Fruit fly (Drosophila melanogaster) whole organism, prepupa: ENCODE measurements around the gene ldbr.

Source experiments
- Blimp-1 ChIP-seq: fragments of 200-800 bp; sonication (Bioruptor generic); optimal IDR thresholded peaks from 3 replicates; lab custom pipeline; 2017; ENCODE audit warnings: missing biosample characterization, missing genetic modification characterization, mild to moderate bottlenecking, moderate library complexity, missing genetic modification reagents
- CG10631 ChIP-seq: fragments of 200-800 bp; sonication (Bioruptor generic); optimal IDR thresholded peaks from 2 replicates; lab custom pipeline; 2016; ENCODE audit warnings: missing biosample characterization, missing genetic modification characterization
- CG10669 ChIP-seq: fragments of 200-800 bp; sonication (Bioruptor generic); optimal IDR thresholded peaks from 3 replicates; lab custom pipeline; 2018; ENCODE audit warnings: missing biosample characterization, mild to moderate bottlenecking, missing genetic modification characterization, moderate library complexity
- CG11294 ChIP-seq: fragments of 200-800 bp; sonication (Bioruptor generic); IDR thresholded peaks from 2 replicates; pipeline ENCODE4 v1.3.6; 2022; ENCODE audit warnings: missing biosample characterization, missing genetic modification characterization
- CG11762 ChIP-seq: fragments of 200-800 bp; sonication (Bioruptor generic); optimal IDR thresholded peaks from 3 replicates; lab custom pipeline; 2016; ENCODE audit warnings: missing biosample characterization, missing genetic modification characterization; ENCODE audit not compliant: insufficient read depth
- CG11902 ChIP-seq: fragments of 200-800 bp; sonication (Bioruptor generic); optimal IDR thresholded peaks from 3 replicates; lab custom pipeline; 2016; ENCODE audit warnings: missing biosample characterization, missing genetic modification characterization
- CG1621 ChIP-seq: fragments of 200-800 bp; sonication (Bioruptor generic); optimal IDR thresholded peaks from 3 replicates; lab custom pipeline; 2018; ENCODE audit warnings: missing biosample characterization, mild to moderate bottlenecking, missing genetic modification characterization
- CG31627 ChIP-seq: fragments of 200-800 bp; sonication (Bioruptor generic); optimal IDR thresholded peaks from 3 replicates; lab custom pipeline; 2016; ENCODE audit warnings: missing biosample characterization, missing genetic modification characterization
- CG32006 ChIP-seq: fragments of 200-800 bp; sonication (Bioruptor generic); optimal IDR thresholded peaks from 3 replicates; lab custom pipeline; 2017; ENCODE audit warnings: missing biosample characterization, mild to moderate bottlenecking, missing genetic modification characterization
- CG34406 ChIP-seq: fragments of 200-800 bp; sonication (Bioruptor generic); optimal IDR thresholded peaks from 3 replicates; lab custom pipeline; 2016; ENCODE audit warnings: missing biosample characterization, missing genetic modification characterization
- CG3919 ChIP-seq: fragments of 200-800 bp; sonication (Bioruptor generic); optimal IDR thresholded peaks from 3 replicates; lab custom pipeline; 2016; ENCODE audit warnings: missing biosample characterization, missing genetic modification characterization
- CG6163 ChIP-seq: fragments of 200-800 bp; sonication (Bioruptor generic); IDR thresholded peaks from 3 replicates; pipeline ENCODE4 v1.3.6; 2022; ENCODE audit warnings: missing biosample characterization, missing genetic modification characterization
- CG6276 ChIP-seq: fragments of 200-800 bp; sonication (Bioruptor generic); optimal IDR thresholded peaks from 2 replicates; lab custom pipeline; 2017; ENCODE audit warnings: missing biosample characterization, mild to moderate bottlenecking, missing genetic modification characterization
- CG6854 ChIP-seq: fragments of 200-800 bp; sonication (Bioruptor generic); optimal IDR thresholded peaks from 2 replicates; lab custom pipeline; 2017; ENCODE audit warnings: missing biosample characterization, mild to moderate bottlenecking, missing genetic modification characterization
- CG7368 ChIP-seq: fragments of 200-800 bp; sonication (Bioruptor generic); optimal IDR thresholded peaks from 3 replicates; lab custom pipeline; 2016; ENCODE audit warnings: missing biosample characterization, missing genetic modification characterization
- CG8119 ChIP-seq: fragments of 200-800 bp; sonication (Bioruptor generic); IDR thresholded peaks from 3 replicates; pipeline ENCODE4 v1.3.6; 2022; ENCODE audit warnings: missing biosample characterization, missing genetic modification characterization
- CG8319 ChIP-seq: fragments of 200-800 bp; sonication (Bioruptor generic); optimal IDR thresholded peaks from 3 replicates; lab custom pipeline; 2016; ENCODE audit warnings: missing biosample characterization, missing genetic modification characterization
- CG8632 ChIP-seq: fragments of 200-800 bp; sonication (Bioruptor generic); optimal IDR thresholded peaks from 3 replicates; lab custom pipeline; 2016; ENCODE audit warnings: missing biosample characterization, missing genetic modification characterization
- CG9139 ChIP-seq: fragments of 200-800 bp; sonication (Bioruptor generic); optimal IDR thresholded peaks from 3 replicates; lab custom pipeline; 2017; ENCODE audit warnings: missing biosample characterization, mild to moderate bottlenecking, missing genetic modification characterization
- Eip75B ChIP-seq: fragments of 200-800 bp; sonication (Bioruptor generic); optimal IDR thresholded peaks from 3 replicates; lab custom pipeline; 2016; ENCODE audit warnings: missing biosample characterization, missing genetic modification characterization
- Eip78C ChIP-seq: fragments of 200-800 bp; sonication (Bioruptor generic); peaks from one replicate; lab custom pipeline; 2016; ENCODE audit warnings: missing biosample characterization, missing genetic modification characterization
- Ets96B ChIP-seq: fragments of 200-800 bp; optimal IDR thresholded peaks from 2 replicates; lab custom pipeline; 2019; ENCODE audit warnings: missing biosample characterization, mild to moderate bottlenecking, missing genetic modification characterization, moderate library complexity
- Gug ChIP-seq: fragments of 200-800 bp; sonication (Bioruptor generic); IDR thresholded peaks from 2 replicates; pipeline ENCODE4 v1.3.6; 2022; ENCODE audit warnings: missing biosample characterization, missing genetic modification characterization
- Lpt ChIP-seq: fragments of 200-800 bp; sonication (Bioruptor generic); optimal IDR thresholded peaks from 3 replicates; lab custom pipeline; 2016; ENCODE audit warnings: missing biosample characterization, missing genetic modification characterization
- Met ChIP-seq: fragments of 200-800 bp; sonication (Bioruptor generic); optimal IDR thresholded peaks from 3 replicates; lab custom pipeline; 2016; ENCODE audit warnings: missing biosample characterization, missing genetic modification characterization
- OdsH ChIP-seq: fragments of 200-800 bp; sonication (Bioruptor generic); optimal IDR thresholded peaks from 3 replicates; lab custom pipeline; 2016; ENCODE audit warnings: missing biosample characterization, missing genetic modification characterization
- Smox ChIP-seq: fragments of 200-800 bp; sonication (Bioruptor generic); optimal IDR thresholded peaks from 3 replicates; lab custom pipeline; 2016; ENCODE audit warnings: missing biosample characterization, missing genetic modification characterization
- Sox14 ChIP-seq: fragments of 200-800 bp; sonication (Bioruptor generic); optimal IDR thresholded peaks from 3 replicates; lab custom pipeline; 2016; ENCODE audit warnings: missing biosample characterization, missing genetic modification characterization
- Sox15 ChIP-seq: fragments of 200-800 bp; sonication (Bioruptor generic); optimal IDR thresholded peaks from 3 replicates; lab custom pipeline; 2016; ENCODE audit warnings: missing biosample characterization, missing genetic modification characterization
- achi ChIP-seq: fragments of 200-800 bp; sonication (Bioruptor generic); optimal IDR thresholded peaks from 3 replicates; lab custom pipeline; 2016; ENCODE audit warnings: missing biosample characterization, missing genetic modification characterization
- acj6 ChIP-seq: fragments of 200-800 bp; sonication (Bioruptor generic); optimal IDR thresholded peaks from 3 replicates; lab custom pipeline; 2016; ENCODE audit warnings: missing biosample characterization, missing genetic modification characterization
- cyc ChIP-seq: fragments of 200-800 bp; sonication (Bioruptor generic); optimal IDR thresholded peaks from 3 replicates; lab custom pipeline; 2016; ENCODE audit warnings: missing biosample characterization, missing genetic modification characterization
- dac ChIP-seq: fragments of 200-800 bp; sonication (Bioruptor generic); optimal IDR thresholded peaks from 2 replicates; lab custom pipeline; 2017; ENCODE audit warnings: missing biosample characterization, mild to moderate bottlenecking, missing genetic modification characterization
- dsx ChIP-seq: fragments of 200-800 bp; optimal IDR thresholded peaks from 3 replicates; lab custom pipeline; 2019; ENCODE audit warnings: missing biosample characterization, mild to moderate bottlenecking, missing genetic modification characterization, moderate library complexity; ENCODE audit not compliant: poor library complexity, severe bottlenecking
- eg ChIP-seq: fragments of 200-800 bp; sonication (Bioruptor generic); IDR thresholded peaks from 3 replicates; pipeline ENCODE4 v1.3.6; 2022; ENCODE audit warnings: missing biosample characterization, missing genetic modification characterization
- esn ChIP-seq: fragments of 200-800 bp; sonication (Bioruptor generic); optimal IDR thresholded peaks from 2 replicates; lab custom pipeline; 2016; ENCODE audit warnings: missing biosample characterization, mild to moderate bottlenecking, missing genetic modification characterization, moderate library complexity
- fd59A ChIP-seq: fragments of 200-800 bp; sonication (Bioruptor generic); optimal IDR thresholded peaks from 2 replicates; lab custom pipeline; 2017; ENCODE audit warnings: missing biosample characterization, mild to moderate bottlenecking, missing genetic modification characterization, missing genetic modification reagents
- fd85E ChIP-seq: fragments of 200-800 bp; sonication (Bioruptor generic); optimal IDR thresholded peaks from 3 replicates; lab custom pipeline; 2016; ENCODE audit warnings: missing biosample characterization, missing genetic modification characterization
- fkh ChIP-seq: fragments of 200-800 bp; sonication (Bioruptor generic); optimal IDR thresholded peaks from 3 replicates; lab custom pipeline; 2017; ENCODE audit warnings: missing biosample characterization, mild to moderate bottlenecking, missing genetic modification characterization, moderate library complexity
- lz ChIP-seq: fragments of 200-800 bp; sonication (Bioruptor generic); optimal IDR thresholded peaks from 3 replicates; lab custom pipeline; 2016; ENCODE audit warnings: missing biosample characterization, missing genetic modification characterization
- salr ChIP-seq, 2 experiments: fragments of 200-800 bp; sonication (Bioruptor generic); optimal IDR thresholded peaks; 3 replicates each; lab custom pipeline; 2016 to 2018; ENCODE audit warnings: missing biosample characterization in 2 of 2, missing genetic modification characterization in 2 of 2, mild to moderate bottlenecking in 1 of 2
- spab ChIP-seq: fragments of 200-800 bp; sonication (Bioruptor generic); optimal IDR thresholded peaks from 2 replicates; lab custom pipeline; 2017; ENCODE audit warnings: missing biosample characterization, mild to moderate bottlenecking, missing genetic modification characterization, missing genetic modification reagents
- ss ChIP-seq, 2 experiments: fragments of 200-800 bp; sonication (Bioruptor generic); optimal IDR thresholded peaks; 2 replicates in 1 of 2; 3 replicates in 1 of 2; lab custom pipeline; 2017 to 2018; ENCODE audit warnings: mild to moderate bottlenecking in 2 of 2, missing biosample characterization in 2 of 2, missing genetic modification characterization in 2 of 2, moderate library complexity in 1 of 2
- svp ChIP-seq: fragments of 200-800 bp; sonication (Bioruptor generic); peaks from one replicate; lab custom pipeline; 2016; ENCODE audit warnings: missing biosample characterization, missing genetic modification characterization
- topi ChIP-seq: fragments of 200-800 bp; sonication (Bioruptor generic); optimal IDR thresholded peaks from 3 replicates; lab custom pipeline; 2016; ENCODE audit warnings: missing biosample characterization, missing genetic modification characterization
- vri ChIP-seq: fragments of 200-800 bp; sonication (Bioruptor generic); optimal IDR thresholded peaks from 3 replicates; lab custom pipeline; 2016; ENCODE audit warnings: missing biosample characterization, mild to moderate bottlenecking, missing genetic modification characterization

The ldbr gene

DNA sequence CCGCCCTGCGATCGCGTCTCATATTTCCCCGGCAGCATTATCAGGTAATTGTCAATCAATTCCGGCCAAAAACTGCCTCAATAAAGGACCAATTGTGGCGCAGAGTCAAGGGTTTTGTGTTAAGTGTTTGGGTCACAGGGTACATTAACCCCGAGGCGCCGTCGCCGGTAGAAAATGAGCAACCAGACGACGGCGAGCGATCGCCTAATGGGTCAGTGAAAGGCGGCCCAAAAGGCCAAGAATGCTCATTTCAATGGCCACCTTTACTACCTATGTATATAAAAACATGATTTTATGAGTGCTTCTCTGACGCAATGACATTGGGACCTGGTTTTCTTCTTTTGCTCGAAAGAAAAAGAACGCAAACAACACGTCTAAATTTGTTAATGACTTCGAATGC is 42.0 kb upstream of the ldbr start:
- no peak for TF ChIP-seq fd59A (GFP tag; lab: Kevin White, UChicago)
- TF ChIP-seq CG7368 (GFP tag; lab: Kevin White, UChicago), result no peak

DNA sequence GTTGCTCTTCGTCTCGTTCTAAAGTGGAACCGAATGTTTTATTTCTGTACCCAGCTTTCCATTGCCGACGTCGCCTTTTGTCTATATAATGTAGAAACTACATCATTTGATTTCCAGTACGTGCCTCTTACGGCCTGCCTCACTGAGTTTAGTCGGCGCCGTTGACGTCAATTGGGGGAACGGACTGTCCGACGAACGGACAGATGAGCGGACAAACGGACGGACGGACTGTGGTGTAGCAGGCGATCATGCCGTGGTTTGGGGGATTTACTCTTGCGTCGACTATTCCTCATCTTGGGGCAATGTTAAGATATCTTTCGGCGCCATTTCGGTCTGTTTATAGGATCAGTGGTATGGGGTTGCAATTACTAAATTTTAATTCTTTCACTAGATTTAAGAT is 40.8 kb upstream of the ldbr start:
- TF ChIP-seq salr (GFP tag; optimal IDR thresholded peaks at IDR 0.05; lab: Kevin White, UChicago) (no peak), CG11762 (no peak), fkh (GFP tag; lab: Kevin White, UChicago) (no peak), CG3919 (GFP tag; lab: Kevin White, UChicago) (no peak), acj6 (no peak), Gug (GFP tag; lab: Robert Waterston, UW) (no peak), CG8632 (no peak), fd59A (GFP tag; lab: Kevin White, UChicago) (no peak), Met (no peak), achi (GFP tag; lab: Kevin White, UChicago) (no peak), spab (GFP tag; lab: Kevin White, UChicago) (no peak), OdsH (GFP tag; lab: Kevin White, UChicago) (no peak), Eip78C (GFP tag; lab: Kevin White, UChicago) (no peak), CG31627 (GFP tag; lab: Kevin White, UChicago) (no peak), CG34406 (GFP tag; lab: Kevin White, UChicago) (no peak), Sox14 (no peak), CG11902 (GFP tag; lab: Kevin White, UChicago) (no peak)

DNA sequence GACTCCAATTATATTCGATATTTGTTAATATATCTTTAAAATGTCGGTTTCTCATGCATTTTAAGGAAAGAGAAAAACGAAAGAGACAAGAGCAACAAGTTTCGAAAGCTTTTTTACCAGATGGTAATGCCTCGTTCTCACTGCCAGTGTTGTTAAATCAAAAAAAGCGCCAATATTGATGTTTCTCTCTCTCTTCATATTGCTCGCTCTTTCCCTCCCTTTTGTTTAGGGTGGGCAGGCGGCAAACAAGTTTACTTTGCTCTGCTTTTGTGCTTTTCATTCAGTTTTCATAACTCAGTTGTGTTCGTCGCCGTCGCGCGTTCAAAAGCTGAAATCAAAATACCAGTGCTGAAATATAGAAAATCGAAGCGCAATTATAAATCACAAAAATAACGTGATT is 39.8 kb upstream of the ldbr start:
- TF ChIP-seq acj6 (no peak), CG34406 (GFP tag; lab: Kevin White, UChicago) (peak; percentile 19), CG11902 (GFP tag; lab: Kevin White, UChicago) (no peak), topi (peak; percentile 50), CG8319 (GFP tag; lab: Kevin White, UChicago) (peak; percentile 8), spab (GFP tag; lab: Kevin White, UChicago) (no peak), CG10669 (GFP tag; lab: Kevin White, UChicago) (no peak), CG32006 (GFP tag; lab: Kevin White, UChicago) (no peak), dsx (GFP tag; lab: Kevin White, UChicago) (peak; percentile 43), Sox14 (peak; percentile 48), fkh (GFP tag; lab: Kevin White, UChicago) (peak; percentile 88), CG9139 (no peak), Blimp-1 (GFP tag; lab: Kevin White, UChicago) (no peak), cyc (GFP tag; lab: Kevin White, UChicago) (no peak), CG6854 (peak; percentile 71), Ets96B (tag; lab: Kevin White, UChicago) (peak; percentile 4), fd59A (GFP tag; lab: Kevin White, UChicago) (no peak), fd85E (peak; percentile 73), achi (GFP tag; lab: Kevin White, UChicago) (peak; percentile 32), CG1621 (tag; lab: Kevin White, UChicago) (peak; percentile 16), salr (GFP tag; optimal IDR thresholded peaks at IDR 0.05; lab: Kevin White, UChicago) (peak; percentile 32 to 35), CG8119 (peak; percentile 49; the same call in 1 of the 3 replicates), CG6163 (GFP tag; lab: Robert Waterston, UW) (peak; percentile 74; the same call in 2 of the 3 replicates), CG10631 (GFP tag; lab: Kevin White, UChicago) (no peak), Eip75B (peak; percentile 41), CG6276 (GFP tag; lab: Kevin White, UChicago) (no peak), esn (peak; percentile 58), svp (no peak), CG7368 (GFP tag; lab: Kevin White, UChicago) (peak; percentile 44), Sox15 (no peak), vri (GFP tag; lab: Kevin White, UChicago) (peak; percentile 88), lz (peak; percentile 51), Lpt (GFP tag; lab: Kevin White, UChicago) (no peak), eg (GFP tag; lab: Robert Waterston, UW) (0 out of 3 replicates have a peak, but pooled peaks have one; percentile 18), Gug (GFP tag; lab: Robert Waterston, UW) (no peak), Smox (peak; percentile 28), OdsH (GFP tag; lab: Kevin White, UChicago) (peak; percentile 8), ss (GFP tag; optimal IDR thresholded peaks at IDR 0.05; lab: Kevin White, UChicago) (peak in 1 of 2 experiments; percentile 58), CG31627 (GFP tag; lab: Kevin White, UChicago) (peak; percentile 13), CG11294 (no peak), dac (GFP tag; lab: Kevin White, UChicago) (no peak), CG3919 (GFP tag; lab: Kevin White, UChicago) (peak; percentile 63)
